Fruit fly (Drosophila melanogaster): ENCODE measurements around the gene IleRS-m.
A peak's percentile ranks its signal among the peaks of the same experiment; 100 is the strongest.

The IleRS-m gene

dm6 chr3L:16100059-16100458 lies at the start of gene IleRS-m:
Gene IleRS-m (plus strand): TSS chr3L:16100280.
- TF ChIP-seq Dll (optimal IDR thresholded peaks at IDR 0.05) (no peak), pan (optimal IDR thresholded peaks at IDR 0.05) (no peak), EcR (GFP tag; optimal IDR thresholded peaks at IDR 0.05) (no peak), CG8478 (optimal IDR thresholded peaks at IDR 0.05) (no peak), usp (GFP tag; optimal IDR thresholded peaks at IDR 0.05) (no peak), psq (optimal IDR thresholded peaks at IDR 0.05) (no peak)

dm6 chr3L:16050887-16051258 lies 49.2 kb upstream of the IleRS-m start, which contains the start of gene Diap1:
Gene Diap1 (minus strand): TSS chr3L:16051034.
- TF ChIP-seq Dll (optimal IDR thresholded peaks at IDR 0.05) = no peak
- TF ChIP-seq pan (optimal IDR thresholded peaks at IDR 0.05) = no peak
- no peak for TF ChIP-seq usp (GFP tag; optimal IDR thresholded peaks at IDR 0.05)
- TF ChIP-seq EcR (GFP tag; optimal IDR thresholded peaks at IDR 0.05) = no peak
- TF ChIP-seq psq (optimal IDR thresholded peaks at IDR 0.05) = no peak
- no peak for TF ChIP-seq CG8478 (optimal IDR thresholded peaks at IDR 0.05)

dm6 chr3L:16051719-16052122 lies 48.4 kb upstream of the IleRS-m start, which contains the start of gene Mbs:
Gene Mbs (plus strand): TSS chr3L:16051959.
- no peak for TF ChIP-seq pan (optimal IDR thresholded peaks at IDR 0.05)
- no peak for TF ChIP-seq CG8478 (optimal IDR thresholded peaks at IDR 0.05)
- no peak for TF ChIP-seq psq (optimal IDR thresholded peaks at IDR 0.05)
- TF ChIP-seq Dll (optimal IDR thresholded peaks at IDR 0.05) = no peak
- TF ChIP-seq EcR (GFP tag; optimal IDR thresholded peaks at IDR 0.05) = no peak

- peak; percentile 84 for TF ChIP-seq Dll (optimal IDR thresholded peaks at IDR 0.05)
- TF ChIP-seq pan (optimal IDR thresholded peaks at IDR 0.05) = peak; percentile 66
- TF ChIP-seq EcR (GFP tag; optimal IDR thresholded peaks at IDR 0.05) = no peak
- TF ChIP-seq CG8478 (optimal IDR thresholded peaks at IDR 0.05) = peak; percentile 99
Observed at dm6 chr3L:16052145-16053025, 47.7 kb upstream of the IleRS-m start.

- TF ChIP-seq Dll (optimal IDR thresholded peaks at IDR 0.05) = no peak
Observed at dm6 chr3L:16053026-16053556, 47.0 kb upstream of the IleRS-m start.

dm6 chr3L:16054095-16054494 lies 46.0 kb upstream of the IleRS-m start:
- TF ChIP-seq usp (GFP tag; optimal IDR thresholded peaks at IDR 0.05) (no peak), EcR (GFP tag; optimal IDR thresholded peaks at IDR 0.05) (no peak), psq (optimal IDR thresholded peaks at IDR 0.05) (no peak), CG8478 (optimal IDR thresholded peaks at IDR 0.05) (no peak), pan (optimal IDR thresholded peaks at IDR 0.05) (no peak), Dll (optimal IDR thresholded peaks at IDR 0.05) (no peak)

dm6 chr3L:16056101-16056891 lies 43.8 kb upstream of the IleRS-m start:
- TF ChIP-seq psq (optimal IDR thresholded peaks at IDR 0.05) = no peak
- no peak for TF ChIP-seq Dll (optimal IDR thresholded peaks at IDR 0.05)
- no peak for TF ChIP-seq pan (optimal IDR thresholded peaks at IDR 0.05)
- no peak for TF ChIP-seq EcR (GFP tag; optimal IDR thresholded peaks at IDR 0.05)
- no peak for TF ChIP-seq usp (GFP tag; optimal IDR thresholded peaks at IDR 0.05)
- no peak for TF ChIP-seq CG8478 (optimal IDR thresholded peaks at IDR 0.05)

- TF ChIP-seq usp (GFP tag; optimal IDR thresholded peaks at IDR 0.05) (no peak), pan (optimal IDR thresholded peaks at IDR 0.05) (no peak), Dll (optimal IDR thresholded peaks at IDR 0.05) (no peak), CG8478 (optimal IDR thresholded peaks at IDR 0.05) (no peak)
Observed at dm6 chr3L:16060806-16061600, 39.1 kb upstream of the IleRS-m start.

- TF ChIP-seq CG8478 (optimal IDR thresholded peaks at IDR 0.05) (no peak), EcR (GFP tag; optimal IDR thresholded peaks at IDR 0.05) (no peak), pan (optimal IDR thresholded peaks at IDR 0.05) (no peak), psq (optimal IDR thresholded peaks at IDR 0.05) (no peak)
Observed at dm6 chr3L:16082251-16082650, 17.8 kb upstream of the IleRS-m start, which contains the start of gene CG33258. Gene CG33258 (plus strand): TSS chr3L:16082551.

- no peak for TF ChIP-seq pan (optimal IDR thresholded peaks at IDR 0.05)
- TF ChIP-seq psq (optimal IDR thresholded peaks at IDR 0.05) = no peak
- no peak for TF ChIP-seq CG8478 (optimal IDR thresholded peaks at IDR 0.05)
- TF ChIP-seq EcR (GFP tag; optimal IDR thresholded peaks at IDR 0.05) = no peak
- no peak for TF ChIP-seq usp (GFP tag; optimal IDR thresholded peaks at IDR 0.05)
- no peak for TF ChIP-seq Dll (optimal IDR thresholded peaks at IDR 0.05)
Observed at dm6 chr3L:16083693-16084092, 16.4 kb upstream of the IleRS-m start, which contains the start of gene CG13075. Gene CG13075 (plus strand): TSS chr3L:16083993.

- TF ChIP-seq Dll (optimal IDR thresholded peaks at IDR 0.05) = no peak
- no peak for TF ChIP-seq usp (GFP tag; optimal IDR thresholded peaks at IDR 0.05)
- TF ChIP-seq CG8478 (optimal IDR thresholded peaks at IDR 0.05) = no peak
- no peak for TF ChIP-seq pan (optimal IDR thresholded peaks at IDR 0.05)
- TF ChIP-seq psq (optimal IDR thresholded peaks at IDR 0.05) = no peak
- no peak for TF ChIP-seq EcR (GFP tag; optimal IDR thresholded peaks at IDR 0.05)
Observed at dm6 chr3L:16087323-16087816, 12.7 kb upstream of the IleRS-m start, which contains the start of gene Tasp1. Gene Tasp1 (minus strand): TSS chr3L:16087525.

All from whole organism.